Fruit fly (Drosophila melanogaster) whole organism, embryonic: Measurements from ENCODE around the gene saturn.
A peak's percentile ranks its signal among the peaks of the same experiment; 100 is the strongest.

Experiments
- Atf-2 ChIP-seq: fragments of 200-800 bp; sonication (Bioruptor generic); optimal IDR thresholded peaks from 2 replicates; lab custom pipeline; 2016; ENCODE audit warnings: missing biosample characterization, missing genetic modification characterization
- CG10959 ChIP-seq: fragments of 200-800 bp; sonication (Bioruptor generic); IDR thresholded peaks from 2 replicates; pipeline ENCODE4 v1.3.6; 2022; ENCODE audit warnings: missing biosample characterization, missing genetic modification characterization
- CG10979 ChIP-seq: fragments of 200-800 bp; sonication (Bioruptor generic); optimal IDR thresholded peaks from 2 replicates; lab custom pipeline; 2018; ENCODE audit warnings: missing biosample characterization, mild to moderate bottlenecking, missing genetic modification characterization, moderate library complexity
- CG11504 ChIP-seq: fragments of 200-800 bp; sonication (Bioruptor generic); optimal IDR thresholded peaks from 3 replicates; lab custom pipeline; 2019; ENCODE audit warnings: missing biosample characterization, mild to moderate bottlenecking, missing genetic modification characterization, moderate library complexity
- CG12391 ChIP-seq: fragments of 200-800 bp; sonication (Bioruptor generic); optimal IDR thresholded peaks from 3 replicates; lab custom pipeline; 2018; ENCODE audit warnings: missing biosample characterization, mild to moderate bottlenecking, missing genetic modification characterization, moderate library complexity
- CG12659 ChIP-seq: fragments of 200-800 bp; sonication (Bioruptor generic); optimal IDR thresholded peaks from 3 replicates; lab custom pipeline; 2017; ENCODE audit warnings: mild to moderate bottlenecking, missing biosample characterization, missing genetic modification reagents, missing genetic modification characterization
- CG12769 ChIP-seq: fragments of 200-800 bp; sonication (Bioruptor generic); optimal IDR thresholded peaks from 2 replicates; lab custom pipeline; 2019; ENCODE audit warnings: missing biosample characterization, mild to moderate bottlenecking, missing genetic modification characterization, moderate library complexity
- CG13287 ChIP-seq: fragments of 200-800 bp; sonication (Bioruptor generic); IDR thresholded peaks from 2 replicates; pipeline ENCODE4 v1.3.6; 2022; ENCODE audit warnings: missing biosample characterization, missing genetic modification characterization; ENCODE audit not compliant: partially characterized antibody
- CG13424 ChIP-seq: fragments of 200-800 bp; sonication (Bioruptor generic); optimal IDR thresholded peaks from 2 replicates; lab custom pipeline; 2019; ENCODE audit warnings: missing biosample characterization, mild to moderate bottlenecking, missing genetic modification characterization, moderate library complexity
- CG14050 ChIP-seq: fragments of 200-800 bp; sonication (Bioruptor generic); IDR thresholded peaks from 3 replicates; pipeline ENCODE4 v1.3.6; 2022; ENCODE audit warnings: missing biosample characterization, missing genetic modification characterization
- CG14710 ChIP-seq: fragments of 200-800 bp; sonication (Bioruptor generic); optimal IDR thresholded peaks from 3 replicates; lab custom pipeline; 2019; ENCODE audit warnings: missing biosample characterization, mild to moderate bottlenecking, missing genetic modification characterization, moderate library complexity
- CG15269 ChIP-seq: fragments of 200-800 bp; sonication (Bioruptor generic); optimal IDR thresholded peaks from 2 replicates; lab custom pipeline; 2018; ENCODE audit warnings: missing biosample characterization, mild to moderate bottlenecking, missing genetic modification characterization, moderate library complexity
- CG17829 ChIP-seq: fragments of 200-800 bp; optimal IDR thresholded peaks from 2 replicates; lab custom pipeline; 2019; ENCODE audit warnings: missing biosample characterization, mild to moderate bottlenecking, missing genetic modification characterization, moderate library complexity
- CG31441 ChIP-seq: fragments of 200-800 bp; sonication (Bioruptor generic); IDR thresholded peaks from 2 replicates; pipeline ENCODE4 v1.3.6; 2022; ENCODE audit warnings: missing biosample characterization, missing genetic modification characterization
- CG4424 ChIP-seq: fragments of 200-800 bp; sonication (Bioruptor generic); optimal IDR thresholded peaks from 3 replicates; lab custom pipeline; 2016; ENCODE audit warnings: missing biosample characterization, missing genetic modification characterization
- CG4730 ChIP-seq: fragments of 200-800 bp; sonication (Bioruptor generic); IDR thresholded peaks from 2 replicates; pipeline ENCODE4 v1.3.6; 2022; ENCODE audit warnings: missing biosample characterization, missing genetic modification characterization
- CG4854 ChIP-seq: fragments of 200-800 bp; sonication (Bioruptor generic); optimal IDR thresholded peaks from 2 replicates; lab custom pipeline; 2016; ENCODE audit warnings: missing biosample characterization, missing genetic modification characterization, inconsistent platforms
- CG5953 ChIP-seq: fragments of 200-800 bp; sonication (Bioruptor generic); IDR thresholded peaks from 2 replicates; pipeline ENCODE4 v1.3.6; 2022; ENCODE audit warnings: missing biosample characterization, missing genetic modification characterization
- CG7839 ChIP-seq: fragments of 200-800 bp; sonication (Bioruptor generic); optimal IDR thresholded peaks from 3 replicates; lab custom pipeline; 2018; ENCODE audit warnings: missing biosample characterization, mild to moderate bottlenecking, missing genetic modification characterization, moderate library complexity
- CG8944 ChIP-seq: fragments of 200-800 bp; sonication (Bioruptor generic); optimal IDR thresholded peaks from 3 replicates; lab custom pipeline; 2016; ENCODE audit warnings: missing biosample characterization, missing genetic modification characterization
- CoRest ChIP-seq: fragments of 200-800 bp; sonication (Bioruptor generic); optimal IDR thresholded peaks from 3 replicates; lab custom pipeline; 2018; ENCODE audit warnings: missing biosample characterization, mild to moderate bottlenecking, missing genetic modification characterization, moderate library complexity
- Doc2 ChIP-seq: fragments of 200-800 bp; sonication (Bioruptor generic); IDR thresholded peaks from 2 replicates; pipeline ENCODE4 v1.3.6; 2022; ENCODE audit warnings: missing biosample characterization, missing genetic modification characterization
- Nf-YC ChIP-seq: fragments of 200-800 bp; optimal IDR thresholded peaks from 3 replicates; lab custom pipeline; 2019; ENCODE audit warnings: missing biosample characterization, mild to moderate bottlenecking, missing genetic modification characterization, moderate library complexity
- Optix ChIP-seq: fragments of 200-800 bp; sonication (Bioruptor generic); IDR thresholded peaks from 3 replicates; pipeline ENCODE4 v1.3.6; 2022; ENCODE audit warnings: missing biosample characterization, missing genetic modification characterization
- Rfx ChIP-seq: fragments of 200-800 bp; sonication (Bioruptor generic); IDR thresholded peaks from 2 replicates; pipeline ENCODE4 v1.3.6; 2022; ENCODE audit warnings: missing biosample characterization, missing genetic modification characterization
- Usf ChIP-seq: fragments of 200-800 bp; sonication (Bioruptor generic); optimal IDR thresholded peaks from 2 replicates; lab custom pipeline; 2017; ENCODE audit warnings: missing genotype, missing biosample characterization, missing genetic modification characterization
- abd-A ChIP-seq: fragments of 200-800 bp; sonication (Bioruptor generic); optimal IDR thresholded peaks from 3 replicates; lab custom pipeline; 2019; ENCODE audit warnings: missing biosample characterization, mild to moderate bottlenecking, missing genetic modification characterization, moderate library complexity
- cg ChIP-seq: fragments of 200-800 bp; sonication (Bioruptor generic); optimal IDR thresholded peaks from 3 replicates; lab custom pipeline; 2019; ENCODE audit warnings: missing biosample characterization, mild to moderate bottlenecking, missing genetic modification characterization, moderate library complexity
- cwo ChIP-seq: fragments of 200-800 bp; sonication (Bioruptor generic); optimal IDR thresholded peaks from 3 replicates; lab custom pipeline; 2017; ENCODE audit warnings: missing biosample characterization, missing genetic modification characterization, mild to moderate bottlenecking, moderate library complexity, missing genetic modification reagents
- dan ChIP-seq: fragments of 200-800 bp; sonication (Bioruptor generic); IDR thresholded peaks from 2 replicates; pipeline ENCODE4 v1.3.6; 2022; ENCODE audit warnings: missing biosample characterization, missing genetic modification characterization
- grau ChIP-seq: fragments of 200-800 bp; optimal IDR thresholded peaks from 3 replicates; lab custom pipeline; 2019; ENCODE audit warnings: missing biosample characterization, mild to moderate bottlenecking, missing genetic modification characterization, moderate library complexity
- gsb ChIP-seq: fragments of 200-800 bp; sonication (Bioruptor generic); IDR thresholded peaks from 2 replicates; pipeline ENCODE4 v1.3.6; 2022; ENCODE audit warnings: missing biosample characterization, missing genetic modification characterization
- gt ChIP-seq: fragments of 200-800 bp; sonication (Bioruptor generic); IDR thresholded peaks from 2 replicates; pipeline ENCODE4 v1.3.6; 2022; ENCODE audit warnings: missing biosample characterization, missing genetic modification characterization
- kah ChIP-seq: fragments of 200-800 bp; sonication (Bioruptor generic); optimal IDR thresholded peaks from 2 replicates; lab custom pipeline; 2018; ENCODE audit warnings: missing biosample characterization, mild to moderate bottlenecking, missing genetic modification characterization
- kni ChIP-seq: fragments of 200-800 bp; sonication (Bioruptor generic); optimal IDR thresholded peaks from 3 replicates; lab custom pipeline; 2017; ENCODE audit warnings: mild to moderate bottlenecking, missing biosample characterization, missing genetic modification reagents, missing genetic modification characterization
- nau ChIP-seq: fragments of 200-800 bp; sonication (Bioruptor generic); optimal IDR thresholded peaks from 3 replicates; lab custom pipeline; 2017; ENCODE audit warnings: missing biosample characterization, mild to moderate bottlenecking, missing genetic modification characterization, missing genetic modification reagents
- nmo ChIP-seq: fragments of 200-800 bp; sonication (Bioruptor generic); optimal IDR thresholded peaks from 2 replicates; lab custom pipeline; 2018; ENCODE audit warnings: missing biosample characterization, mild to moderate bottlenecking, missing genetic modification characterization, moderate library complexity
- nom ChIP-seq: fragments of 200-800 bp; sonication (Bioruptor generic); optimal IDR thresholded peaks from 2 replicates; lab custom pipeline; 2017; ENCODE audit warnings: missing biosample characterization, missing genetic modification characterization, mild to moderate bottlenecking, moderate library complexity, missing genetic modification reagents
- pan ChIP-seq, 4 experiments: fragments of >200 bp in 3 of 4; fragments of 200-800 bp in 1 of 4; sonication (Bioruptor generic) in 1 of 4; optimal IDR thresholded peaks in 3 of 4; IDR thresholded peaks in 1 of 4; 2 replicates each; pipeline versions ENCODE4 v1.3.6 to Lab custom; 2017 to 2022; ENCODE audit warnings: missing biosample characterization in 2 of 4, missing genetic modification characterization in 2 of 4, mixed read lengths in 1 of 4
- pnt ChIP-seq: fragments of 200-800 bp; sonication (Bioruptor generic); optimal IDR thresholded peaks from 3 replicates; lab custom pipeline; 2016; ENCODE audit warnings: missing biosample characterization, missing genetic modification characterization
- prd ChIP-seq, 3 experiments: fragments of >200 bp in 2 of 3; fragments of 200-800 bp in 1 of 3; sonication (Bioruptor generic) in 1 of 3; optimal IDR thresholded peaks in 2 of 3; IDR thresholded peaks in 1 of 3; 2 replicates in 2 of 3; 3 replicates in 1 of 3; pipeline versions ENCODE4 v1.3.6 to Lab custom; 2017 to 2022; ENCODE audit warnings: missing biosample characterization in 1 of 3, missing genetic modification characterization in 1 of 3
- pzg ChIP-seq: fragments of 200-800 bp; sonication (Bioruptor generic); optimal IDR thresholded peaks from 3 replicates; lab custom pipeline; 2018; ENCODE audit warnings: missing biosample characterization, mild to moderate bottlenecking, missing genetic modification characterization, moderate library complexity
- stwl ChIP-seq: fragments of 200-800 bp; sonication (Bioruptor generic); optimal IDR thresholded peaks from 3 replicates; lab custom pipeline; 2018; ENCODE audit warnings: missing biosample characterization, mild to moderate bottlenecking, missing genetic modification characterization, moderate library complexity
- tgo ChIP-seq: fragments of 200-800 bp; sonication (Bioruptor generic); IDR thresholded peaks from 3 replicates; pipeline ENCODE4 v1.3.6; 2022; ENCODE audit warnings: missing biosample characterization, missing genetic modification characterization
- vvl ChIP-seq: fragments of 200-800 bp; sonication (Bioruptor generic); IDR thresholded peaks from 2 replicates; pipeline ENCODE4 v1.3.6; 2022; ENCODE audit warnings: missing biosample characterization, missing genetic modification characterization
- zfh1 ChIP-seq: fragments of 200-800 bp; sonication (Bioruptor generic); IDR thresholded peaks from 3 replicates; pipeline ENCODE4 v1.3.6; 2022; ENCODE audit warnings: missing biosample characterization, missing genetic modification characterization

saturn gene

DNA sequence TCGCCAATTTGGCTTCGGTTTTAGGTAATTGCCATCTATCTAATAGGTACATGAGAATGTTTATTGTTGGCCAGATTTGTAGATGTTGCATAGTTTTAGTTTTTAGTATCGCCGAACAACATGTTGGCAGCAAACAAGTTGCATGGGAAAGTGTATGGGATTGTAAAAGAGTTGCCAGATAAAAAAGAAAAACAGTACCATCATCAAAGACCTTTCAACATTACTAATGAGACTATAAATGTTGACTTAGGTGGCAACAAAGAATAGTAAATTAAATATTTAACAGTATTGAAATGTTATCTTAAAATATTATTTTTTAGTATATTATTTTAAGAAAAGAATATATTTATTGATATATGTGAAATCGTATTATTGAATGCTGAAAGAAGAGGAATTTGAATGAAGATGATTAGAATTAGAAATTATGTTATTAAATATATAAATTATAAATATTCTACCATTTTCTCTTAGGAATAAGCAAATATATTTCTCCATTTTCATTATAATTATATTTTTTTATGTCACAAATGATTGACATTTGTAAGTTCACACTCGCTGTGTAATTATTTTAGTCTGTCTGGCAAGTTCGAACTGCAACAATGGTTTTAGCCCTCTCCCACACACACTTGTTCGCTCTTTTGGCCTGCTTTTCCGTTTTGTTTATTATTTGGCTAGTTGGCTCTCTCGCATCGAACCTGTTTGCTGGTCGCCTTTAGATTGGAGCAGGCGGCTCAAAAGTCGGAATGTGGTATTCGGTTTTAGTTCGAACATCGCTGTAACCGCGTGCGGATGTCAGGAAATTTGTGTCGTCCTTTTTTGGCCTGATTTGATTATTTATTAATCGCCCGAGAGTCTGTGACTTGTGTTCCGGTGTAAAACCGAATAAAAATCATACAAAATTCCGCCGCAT is 1.8 kb downstream of the saturn start (continued):
- peak; percentile 49; the same call in 1 of the 2 replicates for TF ChIP-seq CG13287 (GFP tag; lab: Robert Waterston, UW)
- TF ChIP-seq CG7839 (tag; lab: Kevin White, UChicago): peak; percentile 64
- TF ChIP-seq CG10959 (GFP tag; lab: Robert Waterston, UW): no peak
- no peak for TF ChIP-seq cg (GFP tag; lab: Kevin White, UChicago)
- peak; percentile 43; the same call in 1 of the 3 replicates for TF ChIP-seq tgo (GFP tag; lab: Robert Waterston, UW)
- no peak for TF ChIP-seq CG17829
- TF ChIP-seq CG12769 (tag; lab: Kevin White, UChicago): peak; percentile 17
- no peak for TF ChIP-seq CG4730 (GFP tag; lab: Robert Waterston, UW)
- TF ChIP-seq vvl (GFP tag; lab: Robert Waterston, UW): peak; percentile 36; the same call in 1 of the 2 replicates
- TF ChIP-seq CG14710 (tag; lab: Kevin White, UChicago): peak; percentile 23
- TF ChIP-seq pan (optimal IDR thresholded peaks at IDR 0.05; lab: Kevin White, UChicago): no peak
- peak in 1 of 2 experiments; percentile 12 for TF ChIP-seq pan (GFP tag; optimal IDR thresholded peaks at IDR 0.05 in 1 of 2, IDR thresholded peaks at IDR 0.05 in 1 of 2)
- peak; percentile 33 for TF ChIP-seq stwl
- TF ChIP-seq Doc2 (GFP tag; lab: Robert Waterston, UW): no peak
- peak; percentile 37 for TF ChIP-seq CG15269 (tag; lab: Kevin White, UChicago)
- TF ChIP-seq CG12659: peak; percentile 24
- no peak for TF ChIP-seq kah (GFP tag; lab: Kevin White, UChicago)
- peak; percentile 27 for TF ChIP-seq nmo (GFP tag; lab: Kevin White, UChicago)
- peak; percentile 14 for TF ChIP-seq nom
- peak; percentile 3 for TF ChIP-seq Nf-YC
- TF ChIP-seq Optix (GFP tag; lab: Robert Waterston, UW): no peak
- TF ChIP-seq nau (GFP tag; lab: Kevin White, UChicago): peak; percentile 31
- TF ChIP-seq gsb (GFP tag; lab: Robert Waterston, UW): no peak
- TF ChIP-seq dan (GFP tag; lab: Robert Waterston, UW): no peak
- TF ChIP-seq CG31441 (GFP tag; lab: Robert Waterston, UW): peak; percentile 65
- peak; percentile 35 for TF ChIP-seq CG10979
- TF ChIP-seq CG14050 (GFP tag; lab: Robert Waterston, UW): no peak
- peak; percentile 44 for TF ChIP-seq grau (tag; lab: Kevin White, UChicago)
- TF ChIP-seq gt: no peak
- TF ChIP-seq CG4854 (GFP tag; lab: Kevin White, UChicago): no peak
- no peak for TF ChIP-seq Atf-2 (GFP tag; lab: Kevin White, UChicago)
- no peak for TF ChIP-seq zfh1 (GFP tag; lab: Robert Waterston, UW)
- peak; percentile 63 for TF ChIP-seq CG12391 (tag; lab: Kevin White, UChicago)
- peak; percentile 26 for TF ChIP-seq cwo (GFP tag; lab: Kevin White, UChicago)
- no peak for TF ChIP-seq pnt
- TF ChIP-seq CoRest (tag; lab: Kevin White, UChicago): peak; percentile 55
- TF ChIP-seq pzg (GFP tag; lab: Kevin White, UChicago): no peak
- no peak for TF ChIP-seq Usf (GFP tag; lab: Kevin White, UChicago)
- peak; percentile 39 for TF ChIP-seq abd-A (tag; lab: Kevin White, UChicago)
- no peak for TF ChIP-seq prd (optimal IDR thresholded peaks at IDR 0.05; lab: Kevin White, UChicago)
- TF ChIP-seq prd (GFP tag; IDR thresholded peaks at IDR 0.05; lab: Robert Waterston, UW): no peak
- 0 out of 2 replicates have a peak, but pooled peaks have one; percentile 31 for TF ChIP-seq Rfx (GFP tag; lab: Robert Waterston, UW)
- TF ChIP-seq kni (GFP tag; lab: Kevin White, UChicago): peak; percentile 38
- peak; percentile 61 for TF ChIP-seq CG11504 (tag; lab: Kevin White, UChicago)
- TF ChIP-seq CG13424 (tag; lab: Kevin White, UChicago): peak; percentile 55
- TF ChIP-seq CG8944 (GFP tag; lab: Kevin White, UChicago): no peak
- peak; percentile 12 for TF ChIP-seq CG4424 (GFP tag; lab: Kevin White, UChicago)
- no peak for TF ChIP-seq CG5953 (GFP tag; lab: Robert Waterston, UW)
